Worm (Caenorhabditis elegans): ENCODE measurements around the gene irld-67.

Gene irld-67

DNA sequence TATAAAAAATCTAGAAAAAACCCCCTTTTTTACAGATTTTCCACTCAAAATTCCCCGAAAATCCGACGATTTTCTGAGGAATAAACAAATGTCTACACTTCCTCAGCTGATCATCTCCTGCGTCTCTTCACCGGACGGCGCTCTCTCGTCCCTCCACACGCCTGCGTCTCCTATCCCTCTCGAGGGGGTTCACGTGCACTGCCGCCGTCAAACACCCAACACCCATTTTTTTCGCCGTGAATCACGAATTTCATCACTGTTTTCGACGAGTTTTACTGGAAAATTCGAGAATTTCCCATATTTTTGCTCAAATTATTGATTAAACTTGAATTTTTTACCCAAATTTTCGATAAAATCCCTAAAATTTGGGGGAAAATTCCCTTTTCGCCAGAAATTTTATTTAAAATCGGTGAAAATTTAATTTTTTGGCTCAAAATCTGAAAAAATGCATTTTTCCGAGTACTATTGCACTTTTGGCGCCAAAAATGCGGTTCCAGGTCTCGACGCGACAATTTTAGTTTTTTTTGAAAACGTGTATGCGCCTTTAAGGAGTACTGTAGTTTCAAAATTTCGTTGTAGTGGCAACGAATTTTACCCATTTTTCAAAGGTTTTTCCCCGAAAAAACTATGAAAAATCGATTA lies 13.3 kb downstream of the irld-67 start (continued):
- TF ChIP-seq athp-1 (tag; optimal IDR thresholded peaks at IDR 0.05) (peak; percentile 86), F57A8.1 (GFP tag; optimal IDR thresholded peaks at IDR 0.05) (no peak), aptf-3 (GFP tag; IDR thresholded peaks at IDR 0.05) (no peak; the same call in 1 of the 2 replicates), mes-4 (tag; optimal IDR thresholded peaks at IDR 0.05) (peak; percentile 21), snpc-1.1 (tag; optimal IDR thresholded peaks at IDR 0.05; ENCODE audit: insufficient read depth) (no peak), dpff-1 (tag; optimal IDR thresholded peaks at IDR 0.05) (no peak), repo-1 (tag; optimal IDR thresholded peaks at IDR 0.05) (no peak), attf-5 (GFP tag; optimal IDR thresholded peaks at IDR 0.05) (peak; percentile 74), K11D2.4 (GFP tag; IDR thresholded peaks at IDR 0.05) (no peak; the same call in 1 of the 2 replicates), ceh-27 (GFP tag; optimal IDR thresholded peaks at IDR 0.05) (peak; percentile 46), sea-2 (GFP tag; IDR thresholded peaks at IDR 0.05) (no peak), ceh-91 (GFP tag; IDR thresholded peaks at IDR 0.05) (peak; percentile 84), egl-44 (GFP tag; IDR thresholded peaks at IDR 0.05) (no peak), let-607 (tag; optimal IDR thresholded peaks at IDR 0.05) (no peak), lin-26 (GFP tag; IDR thresholded peaks at IDR 0.05) (0 out of 2 replicates have a peak, but pooled peaks have one; percentile 67), let-526 (GFP tag; IDR thresholded peaks at IDR 0.05) (no peak), F33H1.4 (GFP tag; IDR thresholded peaks at IDR 0.05) (peak; percentile 89), hrde-1 (tag; optimal IDR thresholded peaks at IDR 0.05; ENCODE audit: borderline replicate concordance) (peak; percentile 73), tbp1 (GFP tag; optimal IDR thresholded peaks at IDR 0.05) (peak; percentile 45), Y53G8AR.9 (GFP tag; conservative IDR thresholded peaks at IDR 0.05) (peak; percentile 49; the same call in 1 of the 2 replicates), lin-35 (GFP tag; optimal IDR thresholded peaks at IDR 0.05) (peak in 1 of 3 experiments; percentile 31), somi-1 (GFP tag; optimal IDR thresholded peaks at IDR 0.05) (no peak), dpl-1 (GFP tag; optimal IDR thresholded peaks at IDR 0.05) (peak; percentile 49), dox-1 (GFP tag; IDR thresholded peaks at IDR 0.05) (peak; percentile 71), cebp-1 (GFP tag; IDR thresholded peaks at IDR 0.05) (peak; percentile 84), cebp-1 (tag; optimal IDR thresholded peaks at IDR 0.05) (peak; percentile 93), cebp-2 (GFP tag; IDR thresholded peaks at IDR 0.05) (no peak), ekl-4 (GFP tag; IDR thresholded peaks at IDR 0.05) (0 out of 2 replicates have a peak, but pooled peaks have one; percentile 68), attf-6 (GFP tag; IDR thresholded peaks at IDR 0.05) (no peak), die-1 (tag; optimal IDR thresholded peaks at IDR 0.05) (peak; percentile 0), bed-1 (GFP tag; IDR thresholded peaks at IDR 0.05) (0 out of 2 replicates have a peak, but pooled peaks have one; percentile 43), lin-54 (GFP tag; optimal IDR thresholded peaks at IDR 0.05) (peak; percentile 33), lsl-1 (GFP tag; optimal IDR thresholded peaks at IDR 0.05) (peak; percentile 92), efl-1 (GFP tag; optimal IDR thresholded peaks at IDR 0.05) (peak; percentile 81), mcd-1 (GFP tag; IDR thresholded peaks at IDR 0.05) (peak; percentile 63), madf-8 (GFP tag; conservative IDR thresholded peaks at IDR 0.05) (peak; percentile 85), nfya-1 (tag; optimal IDR thresholded peaks at IDR 0.05; ENCODE audit: borderline replicate concordance, insufficient read depth) (no peak), ets-4 (GFP tag; optimal IDR thresholded peaks at IDR 0.05) (no peak), hmg-1.2 (GFP tag; IDR thresholded peaks at IDR 0.05) (peak; percentile 99), Y95B8A.8 (GFP tag; IDR thresholded peaks at IDR 0.05) (peak; percentile 81)

Data from whole organism, young adult.